Worm (Caenorhabditis elegans) whole organism, L3 larva: ENCODE data around the gene M18.6.

Source experiments
- daf-12 ChIP-seq: fragments of 150-350 bp; optimal IDR thresholded peaks from 2 replicates; lab custom pipeline; 2014; ENCODE audit warnings: missing biosample characterization, missing genetic modification reagents, missing genetic modification characterization
- elt-2 ChIP-seq: sonication (generic microtip); optimal IDR thresholded peaks from 2 replicates; lab custom pipeline; 2016; ENCODE audit warnings: missing genetic modification reagents, mild to moderate bottlenecking, missing genetic modification characterization, missing compliant biosample characterization
- elt-3 ChIP-seq, 3 experiments: fragments of 150-350 bp in 1 of 3; sonication (generic microtip) in 2 of 3; optimal IDR thresholded peaks; 2 replicates in 2 of 3; 4 replicates in 1 of 3; lab custom pipeline; 2014 to 2017; ENCODE audit warnings: missing biosample characterization in 3 of 3, missing genetic modification characterization in 3 of 3
- fos-1 ChIP-seq: fragments of 150-350 bp; optimal IDR thresholded peaks from 2 replicates; lab custom pipeline; 2014; ENCODE audit warnings: missing biosample characterization, missing genetic modification characterization
- hmg-11 ChIP-seq: sonication (generic microtip); optimal IDR thresholded peaks from 2 replicates; lab custom pipeline; 2016; ENCODE audit warnings: missing genetic modification characterization, missing compliant biosample characterization
- nhr-77 ChIP-seq: fragments of 150-350 bp; optimal IDR thresholded peaks from 2 replicates; lab custom pipeline; 2014; ENCODE audit warnings: missing biosample characterization, missing genetic modification characterization
- pqm-1 ChIP-seq: fragments of 150-350 bp; optimal IDR thresholded peaks from 2 replicates; lab custom pipeline; 2017; ENCODE audit warnings: missing biosample characterization, missing genetic modification characterization, inconsistent platforms
- skn-1 ChIP-seq: fragments of 150-350 bp; optimal IDR thresholded peaks from 2 replicates; lab custom pipeline; 2014; ENCODE audit warnings: missing biosample characterization, missing genetic modification characterization
- snpc-4 ChIP-seq: fragments of 150-350 bp; optimal IDR thresholded peaks from 2 replicates; lab custom pipeline; 2014; ENCODE audit warnings: missing biosample characterization, missing genetic modification characterization
- unc-39 ChIP-seq: sonication (generic microtip); optimal IDR thresholded peaks from 4 replicates; lab custom pipeline; 2017; ENCODE audit warnings: missing biosample characterization, missing genetic modification characterization
- unc-62 ChIP-seq: fragments of 150-350 bp; sonication (generic microtip); optimal IDR thresholded peaks from 4 replicates; lab custom pipeline; 2014; ENCODE audit warnings: missing biosample characterization, missing genetic modification reagents, missing genetic modification characterization

- TF ChIP-seq snpc-4 (tag; lab: Kevin White, UChicago) (no peak), elt-3 (tag; optimal IDR thresholded peaks at IDR 0.05; lab: Kevin White, UChicago) (no peak), skn-1 (no peak), elt-2 (tag; lab: Kevin White, UChicago) (no peak), unc-62 (GFP tag; lab: Kevin White, UChicago) (no peak), unc-39 (tag; lab: Kevin White, UChicago) (no peak), pqm-1 (no peak), hmg-11 (tag; lab: Kevin White, UChicago) (no peak), nhr-77 (tag; lab: Kevin White, UChicago) (no peak), daf-12 (no peak), fos-1 (tag; lab: Kevin White, UChicago) (no peak)
Measured at ce11 chrIV:12084587-12084986, 36.5 kb upstream of the M18.6 start.
